Fruit fly (Drosophila melanogaster) whole organism, embryonic: ENCODE results near the gene CG14014.

Source experiments
- BEAF-32 ChIP-seq: fragments of 200-800 bp; sonication (Bioruptor generic); optimal IDR thresholded peaks from 3 replicates; lab custom pipeline; 2017; ENCODE audit warnings: missing biosample characterization, missing genetic modification characterization, mild to moderate bottlenecking, moderate library complexity, missing genetic modification reagents
- Bgb ChIP-seq: fragments of 200-800 bp; sonication (Bioruptor generic); IDR thresholded peaks from 2 replicates; pipeline ENCODE4 v1.3.6; 2022; ENCODE audit warnings: missing biosample characterization, missing genetic modification characterization; ENCODE audit not compliant: partially characterized antibody
- CG10366 ChIP-seq: fragments of 200-800 bp; sonication (Bioruptor generic); IDR thresholded peaks from 2 replicates; pipeline ENCODE4 v1.3.6; 2022; ENCODE audit warnings: missing biosample characterization, missing genetic modification characterization
- CG10654 ChIP-seq: fragments of 200-800 bp; sonication (Bioruptor generic); optimal IDR thresholded peaks from 2 replicates; lab custom pipeline; 2016; ENCODE audit warnings: missing biosample characterization, missing genetic modification characterization
- CG13287 ChIP-seq: fragments of 200-800 bp; sonication (Bioruptor generic); IDR thresholded peaks from 2 replicates; pipeline ENCODE4 v1.3.6; 2022; ENCODE audit warnings: missing biosample characterization, missing genetic modification characterization; ENCODE audit not compliant: partially characterized antibody
- CG14710 ChIP-seq: fragments of 200-800 bp; sonication (Bioruptor generic); optimal IDR thresholded peaks from 3 replicates; lab custom pipeline; 2019; ENCODE audit warnings: missing biosample characterization, mild to moderate bottlenecking, missing genetic modification characterization, moderate library complexity
- CG14860 ChIP-seq: fragments of 200-800 bp; sonication (Bioruptor generic); IDR thresholded peaks from 3 replicates; pipeline ENCODE4 v1.3.6; 2022; ENCODE audit warnings: missing biosample characterization, missing genetic modification characterization; ENCODE audit not compliant: partially characterized antibody
- CG15011 ChIP-seq: fragments of 200-800 bp; sonication (Bioruptor generic); optimal IDR thresholded peaks from 3 replicates; lab custom pipeline; 2018; ENCODE audit warnings: missing biosample characterization, mild to moderate bottlenecking, missing genetic modification characterization
- CG17359 ChIP-seq: fragments of 200-800 bp; sonication (Bioruptor generic); optimal IDR thresholded peaks from 3 replicates; lab custom pipeline; 2018; ENCODE audit warnings: missing biosample characterization, mild to moderate bottlenecking, missing genetic modification characterization, moderate library complexity
- CG2678 ChIP-seq: fragments of 200-800 bp; sonication (Bioruptor generic); optimal IDR thresholded peaks from 3 replicates; lab custom pipeline; 2019; ENCODE audit warnings: missing biosample characterization, mild to moderate bottlenecking, missing genetic modification characterization, moderate library complexity
- CG32532 ChIP-seq: fragments of 200-800 bp; sonication (Bioruptor generic); IDR thresholded peaks from 2 replicates; pipeline ENCODE4 v1.3.6; 2022; ENCODE audit warnings: missing biosample characterization, missing genetic modification characterization
- CG34224 ChIP-seq: fragments of 200-800 bp; sonication (Bioruptor generic); IDR thresholded peaks from 3 replicates; pipeline ENCODE4 v1.3.6; 2022; ENCODE audit warnings: missing biosample characterization, missing genetic modification characterization; ENCODE audit not compliant: partially characterized antibody
- CG4854 ChIP-seq: fragments of 200-800 bp; sonication (Bioruptor generic); optimal IDR thresholded peaks from 2 replicates; lab custom pipeline; 2016; ENCODE audit warnings: missing biosample characterization, missing genetic modification characterization, inconsistent platforms
- CG7786 ChIP-seq: fragments of 200-800 bp; sonication (Bioruptor generic); optimal IDR thresholded peaks from 2 replicates; lab custom pipeline; 2016; ENCODE audit warnings: missing biosample characterization, missing genetic modification characterization
- CG7928 ChIP-seq: fragments of 200-800 bp; sonication (Bioruptor generic); optimal IDR thresholded peaks from 2 replicates; lab custom pipeline; 2017; ENCODE audit warnings: missing biosample characterization, mild to moderate bottlenecking, missing genetic modification characterization
- CTCF ChIP-seq: fragments of 200-800 bp; sonication (Bioruptor generic); optimal IDR thresholded peaks from 2 replicates; lab custom pipeline; 2017; ENCODE audit warnings: missing biosample characterization, mild to moderate bottlenecking, missing genetic modification characterization, moderate library complexity
- Dref ChIP-seq: fragments of 200-800 bp; sonication (Bioruptor generic); IDR thresholded peaks from 2 replicates; pipeline ENCODE4 v1.3.6; 2022; ENCODE audit warnings: missing biosample characterization, missing genetic modification characterization
- E2f2 ChIP-seq: fragments of 200-800 bp; sonication (Bioruptor generic); IDR thresholded peaks from 2 replicates; pipeline ENCODE4 v1.3.6; 2022; ENCODE audit warnings: missing biosample characterization, missing genetic modification characterization
- HLH4C ChIP-seq: fragments of 200-800 bp; sonication (Bioruptor generic); IDR thresholded peaks from 3 replicates; pipeline ENCODE4 v1.3.6; 2022; ENCODE audit warnings: missing biosample characterization, missing genetic modification characterization; ENCODE audit not compliant: partially characterized antibody
- HLHmδ ChIP-seq: fragments of 200-800 bp; sonication (Bioruptor generic); optimal IDR thresholded peaks from 2 replicates; lab custom pipeline; 2018; ENCODE audit warnings: missing biosample characterization, mild to moderate bottlenecking, missing genetic modification characterization, moderate library complexity
- Hmr ChIP-seq: fragments of 200-800 bp; sonication (Bioruptor generic); optimal IDR thresholded peaks from 3 replicates; lab custom pipeline; 2017; ENCODE audit warnings: mild to moderate bottlenecking, missing biosample characterization, missing genetic modification reagents, missing genetic modification characterization
- Hr51 ChIP-seq, 2 experiments: fragments of 200-800 bp; sonication (Bioruptor generic); optimal IDR thresholded peaks; 2 replicates in 1 of 2; 3 replicates in 1 of 2; lab custom pipeline; 2016 to 2018; ENCODE audit warnings: missing biosample characterization in 2 of 2, missing genetic modification characterization in 2 of 2, mild to moderate bottlenecking in 1 of 2, moderate library complexity in 1 of 2
- MBD-R2 ChIP-seq: fragments of 200-800 bp; sonication (Bioruptor generic); IDR thresholded peaks from 2 replicates; pipeline ENCODE4 v1.3.6; 2022; ENCODE audit warnings: missing biosample characterization, missing genetic modification characterization
- Opbp ChIP-seq: fragments of 200-800 bp; sonication (Bioruptor generic); IDR thresholded peaks from 3 replicates; pipeline ENCODE4 v1.3.6; 2022; ENCODE audit warnings: missing biosample characterization, missing genetic modification characterization; ENCODE audit not compliant: partially characterized antibody
- Sry-δ ChIP-seq: fragments of 200-800 bp; sonication (Bioruptor generic); optimal IDR thresholded peaks from 2 replicates; lab custom pipeline; 2016; ENCODE audit warnings: missing biosample characterization, missing genetic modification characterization
- Ssrp ChIP-seq: fragments of 200-800 bp; sonication (Bioruptor generic); optimal IDR thresholded peaks from 2 replicates; lab custom pipeline; 2018; ENCODE audit warnings: missing biosample characterization, mild to moderate bottlenecking, missing genetic modification characterization, moderate library complexity
- TFAM ChIP-seq: fragments of 200-800 bp; sonication (Bioruptor generic); optimal IDR thresholded peaks from 2 replicates; lab custom pipeline; 2017; ENCODE audit warnings: missing biosample characterization, missing genetic modification characterization, inconsistent platforms
- ato ChIP-seq: fragments of 200-800 bp; sonication (Bioruptor generic); IDR thresholded peaks from 2 replicates; pipeline ENCODE4 v1.3.6; 2022; ENCODE audit warnings: missing biosample characterization, missing genetic modification characterization; ENCODE audit not compliant: partially characterized antibody
- bbx ChIP-seq: fragments of 200-800 bp; sonication (Bioruptor generic); IDR thresholded peaks from 2 replicates; pipeline ENCODE4 v1.3.6; 2022; ENCODE audit warnings: missing biosample characterization, missing genetic modification characterization; ENCODE audit not compliant: partially characterized antibody
- crp ChIP-seq, 2 experiments: fragments of 200-800 bp; sonication (Bioruptor generic); optimal IDR thresholded peaks; 2 replicates in 1 of 2; 3 replicates in 1 of 2; lab custom pipeline; 2017; ENCODE audit warnings: missing biosample characterization in 2 of 2, missing genetic modification characterization in 2 of 2, mild to moderate bottlenecking in 1 of 2, moderate library complexity in 1 of 2
- dati ChIP-seq: fragments of 200-800 bp; sonication (Bioruptor generic); IDR thresholded peaks from 2 replicates; pipeline ENCODE4 v1.3.6; 2022; ENCODE audit warnings: missing biosample characterization, missing genetic modification characterization
- hkb ChIP-seq, 2 experiments: fragments of 200-800 bp in 1 of 2; fragments of >200 bp in 1 of 2; sonication (Bioruptor generic) in 1 of 2; IDR thresholded peaks in 1 of 2; optimal IDR thresholded peaks in 1 of 2; 2 replicates each; pipeline versions ENCODE4 v1.3.6 to Lab custom; 2017 to 2022; ENCODE audit warnings: missing biosample characterization in 1 of 2, missing genetic modification characterization in 1 of 2
- inv ChIP-seq: fragments of 200-800 bp; sonication (Bioruptor generic); IDR thresholded peaks from 2 replicates; pipeline ENCODE4 v1.3.6; 2022; ENCODE audit warnings: missing biosample characterization, missing genetic modification characterization; ENCODE audit not compliant: partially characterized antibody
- jing ChIP-seq: fragments of 200-800 bp; sonication (Bioruptor generic); optimal IDR thresholded peaks from 2 replicates; lab custom pipeline; 2018; ENCODE audit warnings: missing biosample characterization, mild to moderate bottlenecking, missing genetic modification characterization
- mld ChIP-seq: fragments of 200-800 bp; sonication (Bioruptor generic); IDR thresholded peaks from 3 replicates; pipeline ENCODE4 v1.3.6; 2022; ENCODE audit warnings: missing biosample characterization, missing genetic modification characterization; ENCODE audit not compliant: partially characterized antibody
- nerfin-2 ChIP-seq: fragments of 200-800 bp; sonication (Bioruptor generic); IDR thresholded peaks from 2 replicates; pipeline ENCODE4 v1.3.6; 2022; ENCODE audit warnings: missing biosample characterization, missing genetic modification characterization; ENCODE audit not compliant: partially characterized antibody
- oc ChIP-seq: fragments of 200-800 bp; sonication (Bioruptor generic); optimal IDR thresholded peaks from 2 replicates; lab custom pipeline; 2018; ENCODE audit warnings: missing biosample characterization, mild to moderate bottlenecking, missing genetic modification characterization, moderate library complexity
- pros ChIP-seq: fragments of 200-800 bp; sonication (Bioruptor generic); optimal IDR thresholded peaks from 3 replicates; lab custom pipeline; 2019; ENCODE audit warnings: missing biosample characterization, mild to moderate bottlenecking, missing genetic modification characterization, moderate library complexity
- pum ChIP-seq: fragments of 200-800 bp; sonication (Bioruptor generic); optimal IDR thresholded peaks from 2 replicates; lab custom pipeline; 2016; ENCODE audit warnings: missing biosample characterization, missing genetic modification characterization
- pzg ChIP-seq: fragments of 200-800 bp; sonication (Bioruptor generic); optimal IDR thresholded peaks from 3 replicates; lab custom pipeline; 2018; ENCODE audit warnings: missing biosample characterization, mild to moderate bottlenecking, missing genetic modification characterization, moderate library complexity
- ranshi ChIP-seq: fragments of 200-800 bp; sonication (Bioruptor generic); IDR thresholded peaks from 2 replicates; pipeline ENCODE4 v1.3.6; 2022; ENCODE audit warnings: missing biosample characterization, missing genetic modification characterization
- run ChIP-seq: fragments of 200-800 bp; sonication (Bioruptor generic); optimal IDR thresholded peaks from 3 replicates; lab custom pipeline; 2018; ENCODE audit warnings: missing biosample characterization, mild to moderate bottlenecking, missing genetic modification characterization
- sd ChIP-seq: fragments of 200-800 bp; sonication (Bioruptor generic); optimal IDR thresholded peaks from 3 replicates; lab custom pipeline; 2018; ENCODE audit warnings: missing biosample characterization, mild to moderate bottlenecking, missing genetic modification characterization, moderate library complexity
- stwl ChIP-seq: fragments of 200-800 bp; sonication (Bioruptor generic); optimal IDR thresholded peaks from 3 replicates; lab custom pipeline; 2018; ENCODE audit warnings: missing biosample characterization, mild to moderate bottlenecking, missing genetic modification characterization, moderate library complexity
- tgo ChIP-seq: fragments of 200-800 bp; sonication (Bioruptor generic); IDR thresholded peaks from 3 replicates; pipeline ENCODE4 v1.3.6; 2022; ENCODE audit warnings: missing biosample characterization, missing genetic modification characterization
- tna ChIP-seq: fragments of 200-800 bp; sonication (Bioruptor generic); IDR thresholded peaks from 2 replicates; pipeline ENCODE4 v1.3.6; 2022; ENCODE audit warnings: missing biosample characterization, missing genetic modification characterization; ENCODE audit not compliant: partially characterized antibody
- vnd ChIP-seq: fragments of 200-800 bp; sonication (Bioruptor generic); IDR thresholded peaks from 3 replicates; pipeline ENCODE4 v1.3.6; 2022; ENCODE audit warnings: missing biosample characterization, missing genetic modification characterization; ENCODE audit not compliant: partially characterized antibody
- wor ChIP-seq: fragments of 200-800 bp; sonication (Bioruptor generic); IDR thresholded peaks from 2 replicates; pipeline ENCODE4 v1.3.6; 2022; ENCODE audit warnings: missing biosample characterization, missing genetic modification characterization
- zen ChIP-seq: fragments of 200-800 bp; sonication (Bioruptor generic); optimal IDR thresholded peaks from 3 replicates; lab custom pipeline; 2018; ENCODE audit warnings: missing biosample characterization, mild to moderate bottlenecking, missing genetic modification characterization, moderate library complexity

CG14014 gene

dm6 chr2L:5526738-5527137 lies 23.9 kb downstream of the CG14014 start, which contains the start of gene Cox11 (continued):
- TF ChIP-seq CG15011 (GFP tag; lab: Kevin White, UChicago) (no peak), CG10366 (GFP tag; lab: Robert Waterston, UW) (no peak), tna (GFP tag; lab: Robert Waterston, UW) (peak; percentile 64; the same call in 1 of the 2 replicates), Bgb (peak; percentile 34; the same call in 1 of the 2 replicates), ranshi (GFP tag; lab: Robert Waterston, UW) (no peak), pzg (GFP tag; lab: Kevin White, UChicago) (peak; percentile 35), CG17359 (tag; lab: Kevin White, UChicago) (no peak), MBD-R2 (GFP tag; lab: Robert Waterston, UW) (peak; percentile 74), zen (tag; lab: Kevin White, UChicago) (peak; percentile 25), sd (tag; lab: Kevin White, UChicago) (no peak), CG32532 (GFP tag; lab: Robert Waterston, UW) (no peak), Ssrp (tag; lab: Kevin White, UChicago) (no peak), stwl (tag; lab: Kevin White, UChicago) (peak; percentile 18), vnd (GFP tag; lab: Robert Waterston, UW) (0 out of 3 replicates have a peak, but pooled peaks have one; percentile 44), CG14710 (tag; lab: Kevin White, UChicago) (peak; percentile 99), BEAF-32 (peak; percentile 27), pros (no peak), dati (no peak), nerfin-2 (GFP tag; lab: Robert Waterston, UW) (peak; percentile 45; the same call in 1 of the 2 replicates), CG13287 (peak; percentile 51), E2f2 (GFP tag; lab: Robert Waterston, UW) (peak; percentile 87), CG4854 (no peak), ato (GFP tag; lab: Robert Waterston, UW) (0 out of 2 replicates have a peak, but pooled peaks have one; percentile 21), Dref (GFP tag; lab: Robert Waterston, UW) (peak; percentile 79), HLH4C (GFP tag; lab: Robert Waterston, UW) (peak; percentile 77), CG34224 (peak; percentile 61; the same call in 1 of the 3 replicates), crp (GFP tag; optimal IDR thresholded peaks at IDR 0.05; lab: Kevin White, UChicago) (peak in 1 of 2 experiments; percentile 88), CG2678 (no peak), tgo (no peak), hkb (optimal IDR thresholded peaks at IDR 0.05; lab: Kevin White, UChicago) (no peak), hkb (GFP tag; IDR thresholded peaks at IDR 0.05; lab: Robert Waterston, UW) (no peak), Sry-δ (GFP tag; lab: Kevin White, UChicago) (peak; percentile 10), inv (no peak), run (tag; lab: Kevin White, UChicago) (no peak), HLHmδ (GFP tag; lab: Kevin White, UChicago) (no peak), CG7786 (GFP tag; lab: Kevin White, UChicago) (no peak), mld (0 out of 3 replicates have a peak, but pooled peaks have one; percentile 20), jing (no peak), TFAM (GFP tag; lab: Kevin White, UChicago) (no peak), CTCF (GFP tag; lab: Kevin White, UChicago) (no peak)

dm6 chr2L:5525723-5526122 lies 24.9 kb downstream of the CG14014 start, which contains the start of gene Cap-D3:
TSS of gene Cap-D3 (plus strand) at chr2L:5525905.
- TF ChIP-seq oc (tag; lab: Kevin White, UChicago) (no peak), CG7928 (GFP tag; lab: Kevin White, UChicago) (no peak), Dref (GFP tag; lab: Robert Waterston, UW) (peak; percentile 71), Hr51 (GFP tag; optimal IDR thresholded peaks at IDR 0.05; lab: Kevin White, UChicago) (no peak), Hmr (no peak), pzg (GFP tag; lab: Kevin White, UChicago) (peak; percentile 35), pum (GFP tag; lab: Kevin White, UChicago) (no peak), wor (GFP tag; lab: Robert Waterston, UW) (no peak), CG14860 (GFP tag; lab: Robert Waterston, UW) (peak; percentile 67), CG10654 (GFP tag; lab: Kevin White, UChicago) (no peak), bbx (GFP tag; lab: Robert Waterston, UW) (peak; percentile 69), Opbp (GFP tag; lab: Robert Waterston, UW) (peak; percentile 63; the same call in 2 of the 3 replicates), Sry-δ (GFP tag; lab: Kevin White, UChicago) (peak; percentile 25)
